Worm (Caenorhabditis elegans) whole organism, dauer: Measurements from ENCODE around the gene cyn-1.

Experiments
- unc-62 ChIP-seq: sonication (generic microtip); optimal IDR thresholded peaks from 2 replicates; lab custom pipeline; 2017; ENCODE audit warnings: missing biosample characterization, missing genetic modification reagents, missing genetic modification characterization

The cyn-1 gene

ce11 chrV:14324502-14325467 is 31.1 kb upstream of the cyn-1 start, which contains the start of the genes F47B8.4 and F47B8.18:
Gene F47B8.4, minus strand, starts transcription at chrV:14324673.
Gene F47B8.18, minus strand, starts transcription at chrV:14325464.
- TF ChIP-seq unc-62 = no peak

- TF ChIP-seq unc-62 = no peak
These were observed 28.1 kb upstream of the cyn-1 start, which contains the start of gene F47B8.5 for ce11 chrV:14327776-14328175. Gene F47B8.5, minus strand, starts transcription at chrV:14327876.

ce11 chrV:14328806-14329205 is 27.1 kb upstream of the cyn-1 start, which contains the start of gene pepm-1:
Gene pepm-1, plus strand, starts transcription at chrV:14329106.
- no peak for TF ChIP-seq unc-62

ce11 chrV:14331477-14331876 is 24.4 kb upstream of the cyn-1 start, which contains the start of gene F47B8.8:
Gene F47B8.8, plus strand, starts transcription at chrV:14331733.
- no peak for TF ChIP-seq unc-62

ce11 chrV:14333116-14333515 is 22.8 kb upstream of the cyn-1 start, which contains the start of gene srm-4:
Gene srm-4, plus strand, starts transcription at chrV:14333416.
- no peak for TF ChIP-seq unc-62

ce11 chrV:14334901-14335300 is 21.0 kb upstream of the cyn-1 start, which contains the start of gene srm-5:
Gene srm-5, plus strand, starts transcription at chrV:14335201.
- TF ChIP-seq unc-62 = no peak

ce11 chrV:14336655-14337054 is 19.2 kb upstream of the cyn-1 start, which contains the start of gene srm-6:
Gene srm-6, plus strand, starts transcription at chrV:14336955.
- TF ChIP-seq unc-62 = no peak

ce11 chrV:14341672-14342071 is 14.2 kb upstream of the cyn-1 start, which contains the start of gene F47B8.10:
Gene F47B8.10, plus strand, starts transcription at chrV:14341972.
- no peak for TF ChIP-seq unc-62

- TF ChIP-seq unc-62 = no peak
These were observed 8.5 kb upstream of the cyn-1 start, which contains the start of gene cept-2 for ce11 chrV:14347234-14347826. Gene cept-2, plus strand, starts transcription at chrV:14347766.

- no peak for TF ChIP-seq unc-62
These were observed 5.4 kb upstream of the cyn-1 start for ce11 chrV:14350498-14350897.

ce11 chrV:14350949-14351348 is 4.9 kb upstream of the cyn-1 start:
- no peak for TF ChIP-seq unc-62

- no peak for TF ChIP-seq unc-62
These were observed 4.2 kb upstream of the cyn-1 start, which contains the start of gene vha-13 for ce11 chrV:14351629-14352028. Gene vha-13, plus strand, starts transcription at chrV:14351709.

ce11 chrV:14352032-14352431 is 3.8 kb upstream of the cyn-1 start:
- no peak for TF ChIP-seq unc-62

- no peak for TF ChIP-seq unc-62
These were observed 1.5 kb upstream of the cyn-1 start, which contains the start of gene Y49A3A.3 for ce11 chrV:14354258-14354877. Gene Y49A3A.3, plus strand, starts transcription at chrV:14354410.

- no peak for TF ChIP-seq unc-62
These were observed 2.7 kb downstream of the cyn-1 start, which contains the start of gene Y49A3A.4 for ce11 chrV:14358577-14358976. Gene Y49A3A.4, minus strand, starts transcription at chrV:14358890.

- TF ChIP-seq unc-62 = no peak
These were observed 6.1 kb downstream of the cyn-1 start for ce11 chrV:14361973-14362372.
